Worm (Caenorhabditis elegans): ENCODE measurements around the gene C28C12.1.

DNA sequence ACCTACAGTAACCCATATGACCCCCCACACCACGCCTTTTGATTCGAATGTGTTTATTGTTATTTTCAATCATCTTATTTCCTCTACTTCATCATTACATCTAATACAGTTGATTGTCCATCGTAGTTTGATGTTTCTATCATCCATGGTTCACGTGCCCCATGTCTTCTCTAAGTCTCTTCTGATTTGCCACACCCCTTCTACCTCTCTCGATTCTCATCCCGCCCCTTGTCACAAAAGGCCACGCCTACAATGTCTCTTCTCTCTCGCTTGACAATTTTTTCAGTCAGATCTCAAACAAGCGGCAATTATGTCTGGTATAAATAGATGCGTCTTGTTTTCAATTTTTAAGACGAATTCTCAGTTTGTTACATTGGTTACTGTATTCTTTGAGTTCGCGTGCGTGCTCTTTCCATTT is 33.5 kb downstream of the C28C12.1 start:
- peak in 1 of 3 experiments; percentile 6 for TF ChIP-seq elt-3 (tag; optimal IDR thresholded peaks at IDR 0.05)
- no peak for TF ChIP-seq jun-1 (tag; optimal IDR thresholded peaks at IDR 0.05)
- no peak for TF ChIP-seq pha-4 (tag; optimal IDR thresholded peaks at IDR 0.05)
- TF ChIP-seq snpc-4 (tag; optimal IDR thresholded peaks at IDR 0.05), result no peak
- no peak for TF ChIP-seq lin-15B (tag; optimal IDR thresholded peaks at IDR 0.05)
- TF ChIP-seq pqm-1 (tag; optimal IDR thresholded peaks at IDR 0.05), result peak; percentile 53
- no peak for TF ChIP-seq egl-5 (tag; optimal IDR thresholded peaks at IDR 0.05)
- TF ChIP-seq tbx-2 (tag; optimal IDR thresholded peaks at IDR 0.05), result no peak
- TF ChIP-seq ceh-82 (tag; optimal IDR thresholded peaks at IDR 0.05), result no peak
